Fruit fly (Drosophila melanogaster) whole organism, embryonic: ENCODE data around the gene tHMG1.
A peak's percentile ranks its signal among the peaks of the same experiment; 100 is the strongest.

Experiments
- CG10267 ChIP-seq: fragments of 200-800 bp; sonication (Bioruptor generic); optimal IDR thresholded peaks from 2 replicates; lab custom pipeline; 2018; ENCODE audit warnings: missing biosample characterization, mild to moderate bottlenecking, missing genetic modification characterization, moderate library complexity
- CG14441 ChIP-seq: fragments of 200-800 bp; sonication (Bioruptor generic); IDR thresholded peaks from 2 replicates; pipeline ENCODE4 v1.3.6; 2022; ENCODE audit warnings: missing biosample characterization, missing genetic modification characterization
- CG15601 ChIP-seq: fragments of 200-800 bp; sonication (Bioruptor generic); optimal IDR thresholded peaks from 3 replicates; lab custom pipeline; 2019; ENCODE audit warnings: missing biosample characterization, mild to moderate bottlenecking, missing genetic modification characterization, moderate library complexity
- CG1603 ChIP-seq: fragments of 200-800 bp; sonication (Bioruptor generic); optimal IDR thresholded peaks from 2 replicates; lab custom pipeline; 2019; ENCODE audit warnings: missing biosample characterization, mild to moderate bottlenecking, missing genetic modification characterization, moderate library complexity
- CG16813 ChIP-seq: fragments of 200-800 bp; sonication (Bioruptor generic); IDR thresholded peaks from 3 replicates; pipeline ENCODE4 v1.3.6; 2022; ENCODE audit warnings: missing biosample characterization, missing genetic modification characterization; ENCODE audit not compliant: partially characterized antibody
- CG17912 ChIP-seq: fragments of 200-800 bp; sonication (Bioruptor generic); optimal IDR thresholded peaks from 2 replicates; lab custom pipeline; 2018; ENCODE audit warnings: missing biosample characterization, mild to moderate bottlenecking, missing genetic modification characterization
- CG2678 ChIP-seq: fragments of 200-800 bp; sonication (Bioruptor generic); optimal IDR thresholded peaks from 3 replicates; lab custom pipeline; 2019; ENCODE audit warnings: missing biosample characterization, mild to moderate bottlenecking, missing genetic modification characterization, moderate library complexity
- CG2889 ChIP-seq: fragments of 200-800 bp; sonication (Bioruptor generic); IDR thresholded peaks from 3 replicates; pipeline ENCODE4 v1.3.6; 2022; ENCODE audit warnings: missing biosample characterization, missing genetic modification characterization
- CG30020 ChIP-seq: fragments of 200-800 bp; optimal IDR thresholded peaks from 2 replicates; lab custom pipeline; 2019; ENCODE audit warnings: missing biosample characterization, mild to moderate bottlenecking, missing genetic modification characterization, moderate library complexity
- CG3065 ChIP-seq: fragments of 200-800 bp; sonication (Bioruptor generic); optimal IDR thresholded peaks from 2 replicates; lab custom pipeline; 2016; ENCODE audit warnings: missing biosample characterization, missing genetic modification characterization
- CG31441 ChIP-seq: fragments of 200-800 bp; sonication (Bioruptor generic); IDR thresholded peaks from 2 replicates; pipeline ENCODE4 v1.3.6; 2022; ENCODE audit warnings: missing biosample characterization, missing genetic modification characterization
- CG34376 ChIP-seq: fragments of 200-800 bp; sonication (Bioruptor generic); optimal IDR thresholded peaks from 2 replicates; lab custom pipeline; 2018; ENCODE audit warnings: missing biosample characterization, mild to moderate bottlenecking, missing genetic modification characterization
- CG3847 ChIP-seq: fragments of 200-800 bp; sonication (Bioruptor generic); IDR thresholded peaks from 2 replicates; pipeline ENCODE4 v1.3.6; 2022; ENCODE audit warnings: missing biosample characterization, missing genetic modification characterization
- CG4328 ChIP-seq: fragments of 200-800 bp; sonication (Bioruptor generic); optimal IDR thresholded peaks from 3 replicates; lab custom pipeline; 2017; ENCODE audit warnings: missing biosample characterization, missing genetic modification reagents, missing genetic modification characterization
- CG4707 ChIP-seq: fragments of 200-800 bp; sonication (Bioruptor generic); optimal IDR thresholded peaks from 2 replicates; lab custom pipeline; 2018; ENCODE audit warnings: missing biosample characterization, mild to moderate bottlenecking, missing genetic modification characterization, moderate library complexity
- CG7271 ChIP-seq: fragments of 200-800 bp; sonication (Bioruptor generic); optimal IDR thresholded peaks from 2 replicates; lab custom pipeline; 2018; ENCODE audit warnings: missing biosample characterization, mild to moderate bottlenecking, missing genetic modification characterization, moderate library complexity
- CG9727 ChIP-seq: fragments of 200-800 bp; sonication (Bioruptor generic); optimal IDR thresholded peaks from 3 replicates; lab custom pipeline; 2017; ENCODE audit warnings: missing biosample characterization, mild to moderate bottlenecking, missing genetic modification characterization
- Doc2 ChIP-seq: fragments of 200-800 bp; sonication (Bioruptor generic); IDR thresholded peaks from 2 replicates; pipeline ENCODE4 v1.3.6; 2022; ENCODE audit warnings: missing biosample characterization, missing genetic modification characterization
- HmgZ ChIP-seq: fragments of 200-800 bp; sonication (Bioruptor generic); optimal IDR thresholded peaks from 2 replicates; lab custom pipeline; 2018; ENCODE audit warnings: missing biosample characterization, mild to moderate bottlenecking, missing genetic modification characterization
- Hr3 ChIP-seq: fragments of 200-800 bp; sonication (Bioruptor generic); optimal IDR thresholded peaks from 3 replicates; lab custom pipeline; 2016; ENCODE audit warnings: missing biosample characterization, missing genetic modification characterization
- Hr51 ChIP-seq, 2 experiments: fragments of 200-800 bp; sonication (Bioruptor generic); optimal IDR thresholded peaks; 2 replicates in 1 of 2; 3 replicates in 1 of 2; lab custom pipeline; 2016 to 2018; ENCODE audit warnings: missing biosample characterization in 2 of 2, missing genetic modification characterization in 2 of 2, mild to moderate bottlenecking in 1 of 2, moderate library complexity in 1 of 2
- Lpt ChIP-seq: fragments of >200 bp; optimal IDR thresholded peaks from 2 replicates; lab custom pipeline; 2018; ENCODE audit warnings: missing biosample characterization, missing genetic modification characterization
- MTF-1 ChIP-seq: fragments of 200-800 bp; sonication (Bioruptor generic); optimal IDR thresholded peaks from 2 replicates; lab custom pipeline; 2018; ENCODE audit warnings: missing biosample characterization, mild to moderate bottlenecking, missing genetic modification characterization, borderline replicate concordance
- Med ChIP-seq: fragments of 200-800 bp; sonication (Bioruptor generic); peaks from one replicate; lab custom pipeline; 2016; ENCODE audit warnings: missing biosample characterization, missing genetic modification characterization, mild to moderate bottlenecking, inconsistent platforms, moderate library complexity
- Mrtf ChIP-seq: fragments of 200-800 bp; sonication (Bioruptor generic); IDR thresholded peaks from 3 replicates; pipeline ENCODE4 v1.3.6; 2022; ENCODE audit warnings: missing biosample characterization, missing genetic modification characterization
- NC2β ChIP-seq: fragments of 200-800 bp; sonication (Bioruptor generic); optimal IDR thresholded peaks from 2 replicates; lab custom pipeline; 2016; ENCODE audit warnings: missing biosample characterization, missing genetic modification characterization
- NK7.1 ChIP-seq: fragments of 200-800 bp; sonication (Bioruptor generic); optimal IDR thresholded peaks from 3 replicates; lab custom pipeline; 2016; ENCODE audit warnings: missing biosample characterization, missing genetic modification characterization
- Nf-YB ChIP-seq: fragments of 200-800 bp; sonication (Bioruptor generic); optimal IDR thresholded peaks from 3 replicates; lab custom pipeline; 2019; ENCODE audit warnings: missing biosample characterization, mild to moderate bottlenecking, missing genetic modification characterization, moderate library complexity
- Side ChIP-seq: fragments of 200-800 bp; sonication (Bioruptor generic); optimal IDR thresholded peaks from 2 replicates; lab custom pipeline; 2016; ENCODE audit warnings: missing biosample characterization, missing genetic modification characterization
- Sry-β ChIP-seq: fragments of 200-800 bp; sonication (Bioruptor generic); optimal IDR thresholded peaks from 2 replicates; lab custom pipeline; 2018; ENCODE audit warnings: missing biosample characterization, mild to moderate bottlenecking, missing genetic modification characterization, moderate library complexity
- Tbp ChIP-seq: fragments of >200 bp; optimal IDR thresholded peaks from 2 replicates; lab custom pipeline; 2018; ENCODE audit warnings: missing biosample characterization, missing genetic modification characterization
- Usf ChIP-seq: fragments of 200-800 bp; sonication (Bioruptor generic); optimal IDR thresholded peaks from 2 replicates; lab custom pipeline; 2017; ENCODE audit warnings: missing genotype, missing biosample characterization, missing genetic modification characterization
- YL-1 ChIP-seq: fragments of 200-800 bp; sonication (Bioruptor generic); optimal IDR thresholded peaks from 3 replicates; lab custom pipeline; 2017; ENCODE audit warnings: missing biosample characterization, mild to moderate bottlenecking, missing genetic modification characterization
- bsh ChIP-seq, 2 experiments: fragments of 200-800 bp; sonication (Bioruptor generic); optimal IDR thresholded peaks; 2 replicates each; lab custom pipeline; 2017 to 2018; ENCODE audit warnings: mild to moderate bottlenecking in 2 of 2, missing biosample characterization in 2 of 2, missing genetic modification characterization in 2 of 2, moderate library complexity in 1 of 2
- cas ChIP-seq: fragments of 200-800 bp; sonication (Bioruptor generic); IDR thresholded peaks from 2 replicates; pipeline ENCODE4 v1.3.6; 2022; ENCODE audit warnings: missing biosample characterization, missing genetic modification characterization
- eyg ChIP-seq: fragments of 200-800 bp; sonication (Bioruptor generic); optimal IDR thresholded peaks from 3 replicates; lab custom pipeline; 2016; ENCODE audit warnings: missing biosample characterization, missing genetic modification characterization
- fd102C ChIP-seq: fragments of 200-800 bp; sonication (Bioruptor generic); optimal IDR thresholded peaks from 2 replicates; lab custom pipeline; 2018; ENCODE audit warnings: missing biosample characterization, mild to moderate bottlenecking, missing genetic modification characterization, moderate library complexity
- gce ChIP-seq: fragments of 200-800 bp; sonication (Bioruptor generic); IDR thresholded peaks from 3 replicates; pipeline ENCODE4 v1.3.6; 2022; ENCODE audit warnings: missing biosample characterization, missing genetic modification characterization
- mam ChIP-seq: fragments of 200-800 bp; sonication (Bioruptor generic); optimal IDR thresholded peaks from 3 replicates; lab custom pipeline; 2016; ENCODE audit warnings: missing biosample characterization, missing genetic modification characterization
- mirr ChIP-seq: fragments of 200-800 bp; sonication (Bioruptor generic); optimal IDR thresholded peaks from 3 replicates; lab custom pipeline; 2018; ENCODE audit warnings: missing biosample characterization, mild to moderate bottlenecking, missing genetic modification characterization
- nerfin-2 ChIP-seq: fragments of 200-800 bp; sonication (Bioruptor generic); IDR thresholded peaks from 2 replicates; pipeline ENCODE4 v1.3.6; 2022; ENCODE audit warnings: missing biosample characterization, missing genetic modification characterization; ENCODE audit not compliant: partially characterized antibody
- rib ChIP-seq: fragments of 200-800 bp; sonication (Bioruptor generic); IDR thresholded peaks from 2 replicates; pipeline ENCODE4 v1.3.6; 2022; ENCODE audit warnings: missing biosample characterization, missing genetic modification characterization
- tap ChIP-seq: fragments of 200-800 bp; optimal IDR thresholded peaks from 3 replicates; lab custom pipeline; 2019; ENCODE audit warnings: missing biosample characterization, mild to moderate bottlenecking, missing genetic modification characterization, moderate library complexity
- tio ChIP-seq: fragments of 200-800 bp; sonication (Bioruptor generic); optimal IDR thresholded peaks from 2 replicates; lab custom pipeline; 2017; ENCODE audit warnings: missing biosample characterization, missing genetic modification characterization, inconsistent platforms
- trh ChIP-seq: fragments of 200-800 bp; sonication (Bioruptor generic); optimal IDR thresholded peaks from 2 replicates; lab custom pipeline; 2016; ENCODE audit warnings: missing biosample characterization, missing genetic modification characterization
- tx ChIP-seq: fragments of 200-800 bp; sonication (Bioruptor generic); optimal IDR thresholded peaks from 2 replicates; lab custom pipeline; 2016; ENCODE audit warnings: missing biosample characterization, missing genetic modification characterization
- unc-4 ChIP-seq: fragments of 200-800 bp; sonication (Bioruptor generic); IDR thresholded peaks from 2 replicates; pipeline ENCODE4 v1.3.6; 2022; ENCODE audit warnings: missing biosample characterization, missing genetic modification characterization; ENCODE audit not compliant: partially characterized antibody
- vnd ChIP-seq: fragments of 200-800 bp; sonication (Bioruptor generic); IDR thresholded peaks from 3 replicates; pipeline ENCODE4 v1.3.6; 2022; ENCODE audit warnings: missing biosample characterization, missing genetic modification characterization; ENCODE audit not compliant: partially characterized antibody
- yki ChIP-seq: fragments of >200 bp; optimal IDR thresholded peaks from 3 replicates; lab custom pipeline; 2018
- zen ChIP-seq: fragments of 200-800 bp; sonication (Bioruptor generic); optimal IDR thresholded peaks from 3 replicates; lab custom pipeline; 2018; ENCODE audit warnings: missing biosample characterization, mild to moderate bottlenecking, missing genetic modification characterization, moderate library complexity

Gene tHMG1

DNA sequence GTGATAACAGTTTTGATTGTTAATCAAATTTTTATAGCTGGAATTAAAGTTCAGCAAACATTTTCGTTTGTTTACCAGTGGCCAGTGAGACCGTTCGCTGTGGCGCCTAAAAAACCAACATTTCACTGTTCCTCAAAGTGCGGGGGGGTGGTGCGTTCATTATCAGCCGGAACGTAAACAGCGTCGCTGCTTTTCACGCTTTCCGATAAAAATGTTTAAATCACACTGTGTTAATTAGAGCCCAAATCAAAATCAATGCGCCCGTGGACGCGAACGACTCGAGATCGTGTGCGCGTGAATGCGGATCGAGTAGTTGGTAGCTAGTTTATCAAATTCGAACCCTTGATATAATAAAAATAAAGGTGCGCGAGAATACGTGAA is 43.8 kb upstream of the tHMG1 start, which contains the start of gene CG34376:
TSS of gene CG34376 (plus strand) at position 226 of the 381 bp plus-strand sequence.
- TF ChIP-seq mam (GFP tag; lab: Kevin White, UChicago) (peak; percentile 10), mirr (GFP tag; lab: Kevin White, UChicago) (peak; percentile 85), Mrtf (no peak), Side (no peak), gce (GFP tag; lab: Robert Waterston, UW) (0 out of 3 replicates have a peak, but pooled peaks have one; percentile 19), tx (GFP tag; lab: Kevin White, UChicago) (no peak), NC2β (GFP tag; lab: Kevin White, UChicago) (no peak), bsh (GFP tag; optimal IDR thresholded peaks at IDR 0.05; lab: Kevin White, UChicago) (peak in 1 of 2 experiments; percentile 8), CG4707 (GFP tag; lab: Kevin White, UChicago) (peak; percentile 9), tap (tag; lab: Kevin White, UChicago) (no peak), CG4328 (GFP tag; lab: Kevin White, UChicago) (no peak), Hr3 (GFP tag; lab: Kevin White, UChicago) (peak; percentile 33), unc-4 (GFP tag; lab: Robert Waterston, UW) (no peak), trh (no peak), rib (GFP tag; lab: Robert Waterston, UW) (no peak), CG30020 (tag; lab: Kevin White, UChicago) (peak; percentile 11), YL-1 (GFP tag; lab: Kevin White, UChicago) (peak; percentile 48), Lpt (GFP tag; lab: Kevin White, UChicago) (no peak), Doc2 (no peak), vnd (GFP tag; lab: Robert Waterston, UW) (no peak; the same call in 2 of the 3 replicates), CG2889 (GFP tag; lab: Robert Waterston, UW) (peak; percentile 58), CG31441 (GFP tag; lab: Robert Waterston, UW) (peak; percentile 97), yki (no peak), fd102C (GFP tag; lab: Kevin White, UChicago) (no peak), zen (tag; lab: Kevin White, UChicago) (no peak), Tbp (GFP tag; lab: Kevin White, UChicago) (no peak), CG7271 (tag; lab: Kevin White, UChicago) (no peak), CG14441 (GFP tag; lab: Robert Waterston, UW) (peak; percentile 69; the same call in 1 of the 2 replicates), tio (no peak), NK7.1 (GFP tag; lab: Kevin White, UChicago) (no peak), CG3065 (GFP tag; lab: Kevin White, UChicago) (no peak), CG9727 (peak; percentile 48), Nf-YB (GFP tag; lab: Kevin White, UChicago) (no peak), CG3847 (GFP tag; lab: Robert Waterston, UW) (peak; percentile 38), CG16813 (GFP tag; lab: Robert Waterston, UW) (0 out of 3 replicates have a peak, but pooled peaks have one; percentile 30), Sry-β (GFP tag; lab: Kevin White, UChicago) (peak; percentile 55), CG2678 (tag; lab: Kevin White, UChicago) (peak; percentile 38), Hr51 (GFP tag; optimal IDR thresholded peaks at IDR 0.05; lab: Kevin White, UChicago) (peak in 1 of 2 experiments; percentile 22), CG1603 (tag; lab: Kevin White, UChicago) (peak; percentile 72), eyg (GFP tag; lab: Kevin White, UChicago) (no peak), CG34376 (peak; percentile 99), cas (GFP tag; lab: Robert Waterston, UW) (no peak), CG15601 (tag; lab: Kevin White, UChicago) (peak; percentile 50), HmgZ (tag; lab: Kevin White, UChicago) (peak; percentile 39), Med (GFP tag; lab: Kevin White, UChicago) (peak; percentile 90), nerfin-2 (GFP tag; lab: Robert Waterston, UW) (no peak), CG17912 (GFP tag; lab: Kevin White, UChicago) (peak; percentile 60), CG10267 (tag; lab: Kevin White, UChicago) (peak; percentile 66), Usf (GFP tag; lab: Kevin White, UChicago) (no peak), MTF-1 (GFP tag; lab: Kevin White, UChicago) (peak; percentile 32)
